Worm (Caenorhabditis elegans) whole organism, L3 larva: ENCODE measurements around the gene M6.4.

Source experiments
- aly-2 ChIP-seq: fragments of 150-350 bp; optimal IDR thresholded peaks from 2 replicates; lab custom pipeline; 2014; ENCODE audit warnings: missing biosample characterization, missing genetic modification characterization
- lin-39 ChIP-seq: fragments of 150-350 bp; optimal IDR thresholded peaks from 2 replicates; lab custom pipeline; 2018; ENCODE audit warnings: missing biosample characterization, missing genetic modification reagents, missing genetic modification characterization
- mdl-1 ChIP-seq: fragments of 150-350 bp; optimal IDR thresholded peaks from 2 replicates; lab custom pipeline; 2014; ENCODE audit warnings: missing biosample characterization, missing genetic modification characterization
- nhr-12 ChIP-seq: fragments of 150-350 bp; optimal IDR thresholded peaks from 2 replicates; lab custom pipeline; 2014; ENCODE audit warnings: missing biosample characterization, missing genetic modification characterization
- nhr-25 ChIP-seq: sonication (generic microtip); optimal IDR thresholded peaks from 2 replicates; lab custom pipeline; 2017; ENCODE audit warnings: missing biosample characterization, missing genetic modification characterization
- nhr-28 ChIP-seq: fragments of 150-350 bp; optimal IDR thresholded peaks from 2 replicates; lab custom pipeline; 2014; ENCODE audit warnings: missing biosample characterization, missing genetic modification characterization
- snpc-4 ChIP-seq: fragments of 150-350 bp; optimal IDR thresholded peaks from 2 replicates; lab custom pipeline; 2014; ENCODE audit warnings: missing biosample characterization, missing genetic modification characterization
- unc-62 ChIP-seq: fragments of 150-350 bp; sonication (generic microtip); optimal IDR thresholded peaks from 4 replicates; lab custom pipeline; 2014; ENCODE audit warnings: missing biosample characterization, missing genetic modification reagents, missing genetic modification characterization
- zag-1 ChIP-seq: fragments of 150-350 bp; optimal IDR thresholded peaks from 2 replicates; lab custom pipeline; 2014; ENCODE audit warnings: missing biosample characterization, missing genetic modification characterization

ce11 chrX:651616-652015 is 22.6 kb downstream of the M6.4 start:
- TF ChIP-seq nhr-28 (tag; lab: Kevin White, UChicago) = no peak
- TF ChIP-seq aly-2 = no peak
- TF ChIP-seq nhr-25 (tag; lab: Kevin White, UChicago) = no peak
- no peak for TF ChIP-seq unc-62 (GFP tag; lab: Kevin White, UChicago)
- no peak for TF ChIP-seq zag-1
- TF ChIP-seq snpc-4 = no peak
- TF ChIP-seq mdl-1 (tag; lab: Kevin White, UChicago) = no peak
- TF ChIP-seq lin-39 = no peak
- TF ChIP-seq nhr-12 (tag; lab: Kevin White, UChicago) = no peak
